Fruit fly (Drosophila melanogaster) S2 (cell line): Measurements from ENCODE around the gene Kif3C.

ENCODE experiments used
- CG8478 ChIP-seq: fragments of >200 bp; optimal IDR thresholded peaks from 2 replicates; lab custom pipeline; 2018
- CTCF ChIP-seq, 2 experiments: fragments of >200 bp; optimal IDR thresholded peaks; 2 replicates each; lab custom pipeline; 2018

- TF ChIP-seq CG8478 (lab: Kevin White, UChicago) = no peak
- no peak for TF ChIP-seq CTCF (optimal IDR thresholded peaks at IDR 0.05; lab: Kevin White, UChicago)
Measured at dm6 chr4:1181591-1182125, 34.4 kb downstream of the Kif3C start, which contains the start of gene pho.
